Fruit fly (Drosophila melanogaster): ENCODE data around the gene Drsl6.

dm6 chr3L:3325925-3326903, 10.0 kb downstream of the Drsl6 start, which contains the start of gene Gtpx:
- no peak for TF ChIP-seq Hr78 (GFP tag; optimal IDR thresholded peaks at IDR 0.05)
- no peak for TF ChIP-seq usp (GFP tag; optimal IDR thresholded peaks at IDR 0.05)
- TF ChIP-seq Dfd (GFP tag; optimal IDR thresholded peaks at IDR 0.05): no peak
- peak; percentile 25 for TF ChIP-seq sv (GFP tag; optimal IDR thresholded peaks at IDR 0.05)
- TF ChIP-seq woc (GFP tag; optimal IDR thresholded peaks at IDR 0.05): no peak
- TF ChIP-seq CG9705 (GFP tag; optimal IDR thresholded peaks at IDR 0.05): peak; percentile 56
